Worm (Caenorhabditis elegans) whole organism, late embryonic: ENCODE results near the gene oig-3.
A peak's percentile ranks its signal among the peaks of the same experiment; 100 is the strongest.

ENCODE experiments used
- C08G9.2 ChIP-seq: sonication (generic microtip); optimal IDR thresholded peaks from 2 replicates; lab custom pipeline; 2016; ENCODE audit warnings: mild to moderate bottlenecking, missing genetic modification characterization, moderate library complexity, missing compliant biosample characterization
- F13H6.1 ChIP-seq: sonication (generic microtip); optimal IDR thresholded peaks from 2 replicates; lab custom pipeline; 2016; ENCODE audit warnings: missing genetic modification characterization, missing compliant biosample characterization
- K09A11.1 ChIP-seq: sonication (generic microtip); optimal IDR thresholded peaks from 2 replicates; lab custom pipeline; 2017; ENCODE audit warnings: antibody characterized with exemption, mild to moderate bottlenecking, missing genetic modification characterization, missing compliant biosample characterization; ENCODE audit not compliant: insufficient read depth
- T23F11.4 ChIP-seq: fragments of 200-800 bp; sonication (Bioruptor generic); optimal IDR thresholded peaks from 2 replicates; lab custom pipeline; 2018; ENCODE audit warnings: mild to moderate bottlenecking, missing genetic modification characterization, missing compliant biosample characterization
- Y22D7AL.16 ChIP-seq: sonication (generic microtip); optimal IDR thresholded peaks from 2 replicates; lab custom pipeline; 2016; ENCODE audit warnings: missing genetic modification characterization, missing compliant biosample characterization
- ahr-1 ChIP-seq: sonication (generic microtip); optimal IDR thresholded peaks from 2 replicates; lab custom pipeline; 2016; ENCODE audit warnings: missing genetic modification characterization, missing compliant biosample characterization
- ama-1 ChIP-seq: fragments of 150-350 bp; optimal IDR thresholded peaks from 2 replicates; lab custom pipeline; 2014
- ceh-18 ChIP-seq: sonication (generic microtip); optimal IDR thresholded peaks from 2 replicates; lab custom pipeline; 2016; ENCODE audit warnings: missing genetic modification characterization, missing compliant biosample characterization
- ceh-2 ChIP-seq: sonication (generic microtip); optimal IDR thresholded peaks from 2 replicates; lab custom pipeline; 2016; ENCODE audit warnings: missing genotype, missing genetic modification characterization, missing compliant biosample characterization
- ceh-22 ChIP-seq: sonication (generic microtip); optimal IDR thresholded peaks from 2 replicates; lab custom pipeline; 2017; ENCODE audit warnings: missing biosample characterization, missing genetic modification characterization
- ceh-24 ChIP-seq: sonication (generic microtip); optimal IDR thresholded peaks from 2 replicates; lab custom pipeline; 2016; ENCODE audit warnings: mild to moderate bottlenecking, missing genetic modification characterization, missing compliant biosample characterization
- ceh-30 ChIP-seq: fragments of 150-350 bp; optimal IDR thresholded peaks from 2 replicates; lab custom pipeline; 2014; ENCODE audit warnings: missing biosample characterization, missing genetic modification characterization
- ceh-31 ChIP-seq: sonication (generic microtip); optimal IDR thresholded peaks from 2 replicates; lab custom pipeline; 2016; ENCODE audit warnings: missing genetic modification characterization, missing compliant biosample characterization
- ceh-48 ChIP-seq: sonication (generic microtip); optimal IDR thresholded peaks from 2 replicates; lab custom pipeline; 2016; ENCODE audit warnings: missing genetic modification characterization, inconsistent platforms, missing compliant biosample characterization
- ceh-6 ChIP-seq: fragments of 200-800 bp; sonication (Bioruptor generic); optimal IDR thresholded peaks from 2 replicates; lab custom pipeline; 2018; ENCODE audit warnings: mild to moderate bottlenecking, missing genetic modification characterization, missing compliant biosample characterization
- ceh-9 ChIP-seq: sonication (generic microtip); optimal IDR thresholded peaks from 2 replicates; lab custom pipeline; 2016; ENCODE audit warnings: mild to moderate bottlenecking, missing genetic modification characterization, inconsistent platforms, missing compliant biosample characterization
- che-1 ChIP-seq: sonication (generic microtip); optimal IDR thresholded peaks from 2 replicates; lab custom pipeline; 2016; ENCODE audit warnings: mild to moderate bottlenecking, missing genetic modification characterization, missing compliant biosample characterization
- dmd-4 ChIP-seq: sonication (generic microtip); optimal IDR thresholded peaks from 2 replicates; lab custom pipeline; 2016; ENCODE audit warnings: borderline replicate concordance, missing genetic modification characterization, missing compliant biosample characterization
- dve-1 ChIP-seq: sonication (generic microtip); optimal IDR thresholded peaks from 2 replicates; lab custom pipeline; 2017; ENCODE audit warnings: antibody characterized with exemption, mild to moderate bottlenecking, missing genetic modification characterization, missing compliant biosample characterization
- elt-2 ChIP-seq: sonication (generic microtip); optimal IDR thresholded peaks from 2 replicates; lab custom pipeline; 2016; ENCODE audit warnings: missing genetic modification reagents, missing genetic modification characterization, missing compliant biosample characterization
- elt-4 ChIP-seq: sonication (generic microtip); optimal IDR thresholded peaks from 2 replicates; lab custom pipeline; 2016; ENCODE audit warnings: missing genetic modification characterization, missing compliant biosample characterization
- eyg-1 ChIP-seq: sonication (generic microtip); optimal IDR thresholded peaks from 2 replicates; lab custom pipeline; 2016; ENCODE audit warnings: missing genotype, missing genetic modification characterization, missing compliant biosample characterization
- fax-1 ChIP-seq: sonication (generic microtip); optimal IDR thresholded peaks from 2 replicates; lab custom pipeline; 2016; ENCODE audit warnings: missing genotype, missing genetic modification characterization, missing compliant biosample characterization
- fkh-6 ChIP-seq: sonication (generic microtip); optimal IDR thresholded peaks from 2 replicates; lab custom pipeline; 2016; ENCODE audit warnings: missing genetic modification characterization, missing compliant biosample characterization
- hlh-15 ChIP-seq: sonication (generic microtip); optimal IDR thresholded peaks from 2 replicates; lab custom pipeline; 2016; ENCODE audit warnings: missing genetic modification characterization, missing compliant biosample characterization
- madf-2 ChIP-seq: sonication (generic microtip); optimal IDR thresholded peaks from 2 replicates; lab custom pipeline; 2017; ENCODE audit warnings: missing genetic modification characterization, missing compliant biosample characterization
- nfya-1 ChIP-seq: sonication (generic microtip); optimal IDR thresholded peaks from 2 replicates; lab custom pipeline; 2017; ENCODE audit warnings: missing genetic modification characterization, mild to moderate bottlenecking, missing compliant biosample characterization, antibody characterized with exemption, moderate library complexity
- nhr-11 ChIP-seq: fragments of 150-350 bp; optimal IDR thresholded peaks from 2 replicates; lab custom pipeline; 2014; ENCODE audit warnings: missing biosample characterization, missing genetic modification characterization
- nhr-232 ChIP-seq: sonication (generic microtip); optimal IDR thresholded peaks from 2 replicates; lab custom pipeline; 2016; ENCODE audit warnings: missing genetic modification characterization, missing compliant biosample characterization
- npax-4 ChIP-seq: sonication (generic microtip); optimal IDR thresholded peaks from 2 replicates; lab custom pipeline; 2016; ENCODE audit warnings: missing genetic modification characterization, missing compliant biosample characterization
- odd-2 ChIP-seq: sonication (generic microtip); optimal IDR thresholded peaks from 2 replicates; lab custom pipeline; 2017; ENCODE audit warnings: antibody characterized with exemption, mild to moderate bottlenecking, missing genetic modification characterization, missing compliant biosample characterization
- pha-2 ChIP-seq: sonication (generic microtip); optimal IDR thresholded peaks from 2 replicates; lab custom pipeline; 2017; ENCODE audit warnings: mild to moderate bottlenecking, missing genetic modification characterization, missing compliant biosample characterization
- pha-4 ChIP-seq: fragments of 150-350 bp; optimal IDR thresholded peaks from 2 replicates; lab custom pipeline; 2018; ENCODE audit warnings: missing biosample characterization, missing genetic modification reagents, missing genetic modification characterization
- pqm-1 ChIP-seq: sonication (generic microtip); optimal IDR thresholded peaks from 2 replicates; lab custom pipeline; 2016; ENCODE audit warnings: missing genetic modification characterization, missing compliant biosample characterization
- pros-1 ChIP-seq: fragments of 150-350 bp; optimal IDR thresholded peaks from 2 replicates; lab custom pipeline; 2014; ENCODE audit warnings: missing biosample characterization, missing genetic modification reagents, missing genetic modification characterization
- ref-2 ChIP-seq: sonication (generic microtip); optimal IDR thresholded peaks from 2 replicates; lab custom pipeline; 2016; ENCODE audit warnings: missing genetic modification characterization, missing compliant biosample characterization
- rnt-1 ChIP-seq: sonication (generic microtip); optimal IDR thresholded peaks from 2 replicates; lab custom pipeline; 2016; ENCODE audit warnings: missing genetic modification characterization, missing compliant biosample characterization
- tbx-2 ChIP-seq: sonication (generic microtip); optimal IDR thresholded peaks from 2 replicates; lab custom pipeline; 2016; ENCODE audit warnings: missing genetic modification characterization, missing compliant biosample characterization
- tbx-7 ChIP-seq: sonication (generic microtip); optimal IDR thresholded peaks from 2 replicates; lab custom pipeline; 2016; ENCODE audit warnings: missing genotype, missing genetic modification characterization, missing compliant biosample characterization
- ttx-3 ChIP-seq: sonication (generic microtip); optimal IDR thresholded peaks from 2 replicates; lab custom pipeline; 2016; ENCODE audit warnings: missing genetic modification reagents, missing genetic modification characterization, missing compliant biosample characterization
- unc-3 ChIP-seq, 2 experiments: fragments of 200-800 bp in 1 of 2; sonication (Bioruptor generic) in 1 of 2; sonication (generic microtip) in 1 of 2; conservative IDR thresholded peaks in 1 of 2; optimal IDR thresholded peaks in 1 of 2; 2 replicates each; pipeline versions ENCODE4 v1.3.6 to Lab custom; 2016 to 2022; ENCODE audit warnings: missing compliant biosample characterization in 2 of 2, missing genetic modification characterization in 2 of 2, missing genetic modification reagents in 1 of 2
- unc-86 ChIP-seq: sonication (generic microtip); optimal IDR thresholded peaks from 2 replicates; lab custom pipeline; 2016; ENCODE audit warnings: missing genetic modification characterization, missing compliant biosample characterization
- zip-5 ChIP-seq: sonication (generic microtip); optimal IDR thresholded peaks from 2 replicates; lab custom pipeline; 2016; ENCODE audit warnings: missing genetic modification characterization, missing compliant biosample characterization
- ztf-16 ChIP-seq: sonication (generic microtip); optimal IDR thresholded peaks from 2 replicates; lab custom pipeline; 2017; ENCODE audit warnings: missing genetic modification characterization, missing compliant biosample characterization

Gene oig-3

DNA sequence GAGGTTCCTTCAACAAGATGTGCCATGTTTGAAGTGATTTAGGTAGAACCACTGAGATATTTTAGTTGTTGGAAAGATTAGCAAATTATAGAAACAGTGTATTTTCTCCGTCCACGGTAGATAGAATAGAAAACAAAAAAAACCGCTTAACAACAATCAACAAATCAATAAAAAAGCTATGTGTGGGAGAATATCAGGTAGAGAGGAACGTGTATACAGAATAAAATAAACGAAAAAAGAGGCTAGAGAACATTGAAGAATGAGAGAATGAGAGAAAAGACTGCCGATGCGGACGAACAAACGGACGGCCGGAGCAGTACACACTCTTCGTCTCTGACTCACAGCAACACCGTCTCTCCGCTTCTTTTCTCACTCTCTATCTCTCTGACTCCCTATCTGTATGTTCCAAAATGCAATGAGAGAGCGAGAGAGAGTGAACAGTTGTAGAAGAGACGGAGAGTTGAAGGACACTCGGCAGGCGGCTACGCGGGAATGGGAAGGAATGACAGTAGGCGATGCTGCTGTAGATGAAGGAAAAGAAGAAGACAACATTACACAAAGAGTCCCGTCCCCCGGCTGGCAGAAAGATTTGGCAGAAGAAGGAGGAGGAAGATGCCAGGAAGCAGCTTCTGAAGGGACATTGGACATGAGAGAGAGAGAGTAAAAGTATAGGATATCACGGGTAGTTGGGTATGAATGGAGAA is 32.7 kb upstream of the oig-3 start, which contains the start of gene unc-112 (continued):
- no peak for TF ChIP-seq pqm-1
- TF ChIP-seq nfya-1 (tag; lab: Kevin White, UChicago), result peak; percentile 93
- TF ChIP-seq nhr-11 (tag; lab: Kevin White, UChicago), result no peak
- no peak for TF ChIP-seq npax-4
- TF ChIP-seq ceh-48 (tag; lab: Kevin White, UChicago), result peak; percentile 3
- TF ChIP-seq hlh-15 (tag; lab: Kevin White, UChicago), result no peak
- peak; percentile 81 for TF ChIP-seq ceh-30 (tag; lab: Kevin White, UChicago)
- no peak for TF ChIP-seq ceh-24
- no peak for TF ChIP-seq elt-4 (tag; lab: Kevin White, UChicago)
- TF ChIP-seq madf-2 (tag; lab: Kevin White, UChicago), result no peak
- TF ChIP-seq dmd-4 (tag; lab: Kevin White, UChicago), result peak; percentile 32
- TF ChIP-seq ceh-31 (tag; lab: Kevin White, UChicago), result peak; percentile 91
- TF ChIP-seq pros-1, result peak; percentile 32
- TF ChIP-seq C08G9.2 (tag; lab: Kevin White, UChicago), result peak; percentile 74
- peak; percentile 9 for TF ChIP-seq unc-86 (tag; lab: Kevin White, UChicago)
- TF ChIP-seq F13H6.1 (tag; lab: Kevin White, UChicago), result peak; percentile 79
- TF ChIP-seq che-1 (tag; lab: Kevin White, UChicago), result peak; percentile 32
- TF ChIP-seq ceh-22 (tag; lab: Kevin White, UChicago), result no peak
- TF ChIP-seq fkh-6, result peak; percentile 58
- TF ChIP-seq tbx-2, result peak; percentile 93
- TF ChIP-seq Y22D7AL.16 (tag; lab: Kevin White, UChicago), result no peak
- no peak for TF ChIP-seq ahr-1 (tag; lab: Kevin White, UChicago)
- peak; percentile 95 for TF ChIP-seq ceh-18 (tag; lab: Kevin White, UChicago)
- TF ChIP-seq K09A11.1, result peak; percentile 27
- peak; percentile 68 for TF ChIP-seq ceh-2
- peak; percentile 24 for TF ChIP-seq eyg-1 (tag; lab: Kevin White, UChicago)
- no peak for TF ChIP-seq elt-2
- TF ChIP-seq ama-1 (lab: Kevin White, UChicago), result no peak
- no peak for TF ChIP-seq T23F11.4 (GFP tag; lab: Kevin White, UChicago)
- TF ChIP-seq odd-2 (tag; lab: Kevin White, UChicago), result no peak
- peak; percentile 20 for TF ChIP-seq ceh-6
- TF ChIP-seq fax-1 (tag; lab: Kevin White, UChicago), result peak; percentile 30
- TF ChIP-seq unc-3 (GFP tag; conservative IDR thresholded peaks at IDR 0.05; lab: Robert Waterston, UW), result no peak
- TF ChIP-seq unc-3 (tag; optimal IDR thresholded peaks at IDR 0.05; lab: Kevin White, UChicago), result no peak
- peak; percentile 17 for TF ChIP-seq ztf-16 (tag; lab: Kevin White, UChicago)
- TF ChIP-seq tbx-7, result no peak
- no peak for TF ChIP-seq ceh-9 (tag; lab: Kevin White, UChicago)
- no peak for TF ChIP-seq pha-2 (tag; lab: Kevin White, UChicago)
- no peak for TF ChIP-seq dve-1 (tag; lab: Kevin White, UChicago)
- TF ChIP-seq ttx-3 (tag; lab: Kevin White, UChicago), result no peak

DNA sequence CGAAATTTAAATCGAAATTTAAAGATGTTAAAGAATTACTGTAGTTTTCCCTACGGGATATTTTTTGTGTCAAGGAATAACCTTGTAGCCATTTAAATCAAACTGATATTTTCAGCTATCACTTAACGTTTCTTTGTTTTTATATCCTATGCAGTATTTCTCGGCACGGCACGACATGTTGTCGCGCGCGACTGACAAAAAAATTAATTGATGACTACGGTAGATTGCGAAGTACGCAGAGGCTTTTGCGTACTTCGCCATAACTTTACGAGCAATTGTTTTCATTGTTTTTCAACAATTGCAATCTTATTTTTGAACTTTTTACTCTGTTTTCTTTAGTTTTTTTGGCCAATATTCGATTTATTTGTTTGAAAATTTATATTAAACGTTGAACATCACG is 31.4 kb upstream of the oig-3 start:
- TF ChIP-seq pros-1, result no peak
- no peak for TF ChIP-seq odd-2 (tag; lab: Kevin White, UChicago)
- TF ChIP-seq T23F11.4 (GFP tag; lab: Kevin White, UChicago), result no peak
- TF ChIP-seq ceh-6, result no peak
- no peak for TF ChIP-seq pqm-1
- TF ChIP-seq eyg-1 (tag; lab: Kevin White, UChicago), result no peak
- TF ChIP-seq nhr-232 (tag; lab: Kevin White, UChicago), result no peak
- TF ChIP-seq ref-2, result no peak
- no peak for TF ChIP-seq fkh-6
- TF ChIP-seq ceh-24, result no peak
- TF ChIP-seq zip-5 (tag; lab: Kevin White, UChicago), result no peak
- no peak for TF ChIP-seq rnt-1 (tag; lab: Kevin White, UChicago)
- no peak for TF ChIP-seq ztf-16 (tag; lab: Kevin White, UChicago)
- no peak for TF ChIP-seq npax-4
- no peak for TF ChIP-seq pha-4 (tag; lab: Kevin White, UChicago)
- TF ChIP-seq Y22D7AL.16 (tag; lab: Kevin White, UChicago), result no peak
- TF ChIP-seq tbx-2, result no peak
